Fruit fly (Drosophila melanogaster): ENCODE measurements around the gene EMC4.
A peak's percentile ranks its signal among the peaks of the same experiment; 100 is the strongest.

EMC4 gene

dm6 chr3L:22847679-22848118 is 20.3 kb downstream of the EMC4 start (continued):
- TF ChIP-seq ranshi (GFP tag; IDR thresholded peaks at IDR 0.05): no peak; the same call in 1 of the 2 replicates
- TF ChIP-seq inv (GFP tag; IDR thresholded peaks at IDR 0.05; ENCODE audit: partially characterized antibody): peak; percentile 58
- TF ChIP-seq ind (GFP tag; optimal IDR thresholded peaks at IDR 0.05): no peak
- TF ChIP-seq BEAF-32 (GFP tag; optimal IDR thresholded peaks at IDR 0.05): no peak
- TF ChIP-seq CG12299 (tag; optimal IDR thresholded peaks at IDR 0.05): no peak
- peak; percentile 94 for TF ChIP-seq ato (GFP tag; IDR thresholded peaks at IDR 0.05; ENCODE audit: partially characterized antibody)
- no peak for TF ChIP-seq CG5953 (GFP tag; IDR thresholded peaks at IDR 0.05)
- TF ChIP-seq CG6272 (GFP tag; IDR thresholded peaks at IDR 0.05): no peak
- TF ChIP-seq lmd (GFP tag; IDR thresholded peaks at IDR 0.05): no peak
- no peak for TF ChIP-seq CG16779 (GFP tag; IDR thresholded peaks at IDR 0.05)
- TF ChIP-seq sim (GFP tag; IDR thresholded peaks at IDR 0.05): 0 out of 2 replicates have a peak, but pooled peaks have one; percentile 29
- no peak for TF ChIP-seq Sox102F (GFP tag; optimal IDR thresholded peaks at IDR 0.05)
- TF ChIP-seq gt (GFP tag; IDR thresholded peaks at IDR 0.05): no peak
- 0 out of 2 replicates have a peak, but pooled peaks have one; percentile 41 for TF ChIP-seq rib (GFP tag; IDR thresholded peaks at IDR 0.05)
- no peak for TF ChIP-seq wor (GFP tag; IDR thresholded peaks at IDR 0.05)
- TF ChIP-seq Sry-β (GFP tag; optimal IDR thresholded peaks at IDR 0.05): no peak
- TF ChIP-seq HLH3B (GFP tag; IDR thresholded peaks at IDR 0.05): no peak
- TF ChIP-seq CG14050 (GFP tag; IDR thresholded peaks at IDR 0.05): no peak
- no peak for TF ChIP-seq h (optimal IDR thresholded peaks at IDR 0.05)
- TF ChIP-seq bigmax (GFP tag; optimal IDR thresholded peaks at IDR 0.05): peak; percentile 16
- TF ChIP-seq hbn (GFP tag; IDR thresholded peaks at IDR 0.05; ENCODE audit: partially characterized antibody): peak; percentile 62; the same call in 1 of the 2 replicates
- TF ChIP-seq CG10565 (GFP tag; optimal IDR thresholded peaks at IDR 0.05): no peak
- TF ChIP-seq ara (GFP tag; IDR thresholded peaks at IDR 0.05): no peak
- TF ChIP-seq CG30431 (GFP tag; optimal IDR thresholded peaks at IDR 0.05): no peak
- no peak for TF ChIP-seq D19B (GFP tag; optimal IDR thresholded peaks at IDR 0.05)
- no peak for TF ChIP-seq CG43689 (GFP tag; IDR thresholded peaks at IDR 0.05)
- TF ChIP-seq CG8944 (GFP tag; optimal IDR thresholded peaks at IDR 0.05): no peak
- no peak for TF ChIP-seq E2f2 (GFP tag; IDR thresholded peaks at IDR 0.05)
- no peak for TF ChIP-seq Dref (GFP tag; IDR thresholded peaks at IDR 0.05)
- no peak for TF ChIP-seq eyg (GFP tag; optimal IDR thresholded peaks at IDR 0.05)
- no peak for TF ChIP-seq Jarid2 (GFP tag; optimal IDR thresholded peaks at IDR 0.05)
- TF ChIP-seq CG2199 (GFP tag; IDR thresholded peaks at IDR 0.05): peak; percentile 22; the same call in 1 of the 3 replicates
- no peak for TF ChIP-seq pho (GFP tag; optimal IDR thresholded peaks at IDR 0.05)
- no peak for TF ChIP-seq CG34376 (GFP tag; optimal IDR thresholded peaks at IDR 0.05)
- no peak for TF ChIP-seq CG9727 (GFP tag; optimal IDR thresholded peaks at IDR 0.05)
- TF ChIP-seq pan (optimal IDR thresholded peaks at IDR 0.05): no peak
- no peak for TF ChIP-seq pan (GFP tag; optimal IDR thresholded peaks at IDR 0.05 in 1 of 2, IDR thresholded peaks at IDR 0.05 in 1 of 2)
- no peak for TF ChIP-seq Elba2 (GFP tag; optimal IDR thresholded peaks at IDR 0.05)
- TF ChIP-seq Trl (optimal IDR thresholded peaks at IDR 0.05): no peak
- no peak for TF ChIP-seq Trl (GFP tag; optimal IDR thresholded peaks at IDR 0.05)
- TF ChIP-seq scrt (GFP tag; optimal IDR thresholded peaks at IDR 0.05): no peak
- TF ChIP-seq ATbp (GFP tag; optimal IDR thresholded peaks at IDR 0.05): no peak
- no peak for TF ChIP-seq hkb (optimal IDR thresholded peaks at IDR 0.05)
- peak; percentile 49 for TF ChIP-seq hkb (GFP tag; IDR thresholded peaks at IDR 0.05)
- TF ChIP-seq CG10979 (tag; optimal IDR thresholded peaks at IDR 0.05): no peak
- no peak for TF ChIP-seq stc (GFP tag; IDR thresholded peaks at IDR 0.05)
- no peak for TF ChIP-seq CG13123 (GFP tag; optimal IDR thresholded peaks at IDR 0.05)
- no peak for TF ChIP-seq C15 (GFP tag; IDR thresholded peaks at IDR 0.05)
- TF ChIP-seq CG2116 (GFP tag; optimal IDR thresholded peaks at IDR 0.05): no peak
- TF ChIP-seq CG1602 (GFP tag; optimal IDR thresholded peaks at IDR 0.05): no peak
- TF ChIP-seq chm (GFP tag; IDR thresholded peaks at IDR 0.05): no peak
- no peak for TF ChIP-seq BtbVII (GFP tag; optimal IDR thresholded peaks at IDR 0.05)
- TF ChIP-seq mirr (GFP tag; optimal IDR thresholded peaks at IDR 0.05): no peak
- no peak for TF ChIP-seq Hand (GFP tag; optimal IDR thresholded peaks at IDR 0.05)
